Worm (Caenorhabditis elegans) whole organism, L1 larva: ENCODE measurements around the gene str-103.

ENCODE experiments used
- ceh-82 ChIP-seq, 3 experiments: fragments of 150-350 bp in 1 of 3; sonication (generic microtip) in 2 of 3; optimal IDR thresholded peaks; 2 replicates each; lab custom pipeline; 2014 to 2017; ENCODE audit warnings: missing biosample characterization in 3 of 3, missing genetic modification characterization in 3 of 3
- fkh-4 ChIP-seq: sonication (generic microtip); optimal IDR thresholded peaks from 2 replicates; lab custom pipeline; 2016; ENCODE audit warnings: missing compliant biosample characterization, missing genetic modification characterization, borderline replicate concordance
- lsy-2 ChIP-seq, 2 experiments: fragments of 150-350 bp; optimal IDR thresholded peaks; 2 replicates each; lab custom pipeline; 2014; ENCODE audit warnings: missing biosample characterization in 2 of 2, missing genetic modification characterization in 2 of 2
- nhr-28 ChIP-seq: fragments of 150-350 bp; optimal IDR thresholded peaks from 2 replicates; lab custom pipeline; 2014; ENCODE audit warnings: missing biosample characterization, missing genetic modification characterization
- nhr-90 ChIP-seq: sonication (generic microtip); optimal IDR thresholded peaks from 2 replicates; lab custom pipeline; 2016; ENCODE audit warnings: mild to moderate bottlenecking, missing genetic modification characterization, missing compliant biosample characterization; ENCODE audit not compliant: poor library complexity
- pag-3 ChIP-seq: sonication (generic microtip); optimal IDR thresholded peaks from 2 replicates; lab custom pipeline; 2017; ENCODE audit warnings: missing genetic modification characterization, mild to moderate bottlenecking, missing compliant biosample characterization, antibody characterized with exemption, borderline replicate concordance; ENCODE audit not compliant: insufficient read depth

- TF ChIP-seq nhr-28 (tag; lab: Kevin White, UChicago) (no peak), lsy-2 (tag; optimal IDR thresholded peaks at IDR 0.05; lab: Kevin White, UChicago) (no peak), ceh-82 (tag; optimal IDR thresholded peaks at IDR 0.05; lab: Kevin White, UChicago) (no peak), nhr-90 (tag; lab: Kevin White, UChicago) (no peak), fkh-4 (tag; lab: Kevin White, UChicago) (no peak), pag-3 (no peak)
Observed at ce11 chrV:16068938-16069337, 49.6 kb downstream of the str-103 start, which contains the start of gene cyp-35D1.
